Fruit fly (Drosophila melanogaster): ENCODE data around the gene mtd.

The mtd gene

DNA sequence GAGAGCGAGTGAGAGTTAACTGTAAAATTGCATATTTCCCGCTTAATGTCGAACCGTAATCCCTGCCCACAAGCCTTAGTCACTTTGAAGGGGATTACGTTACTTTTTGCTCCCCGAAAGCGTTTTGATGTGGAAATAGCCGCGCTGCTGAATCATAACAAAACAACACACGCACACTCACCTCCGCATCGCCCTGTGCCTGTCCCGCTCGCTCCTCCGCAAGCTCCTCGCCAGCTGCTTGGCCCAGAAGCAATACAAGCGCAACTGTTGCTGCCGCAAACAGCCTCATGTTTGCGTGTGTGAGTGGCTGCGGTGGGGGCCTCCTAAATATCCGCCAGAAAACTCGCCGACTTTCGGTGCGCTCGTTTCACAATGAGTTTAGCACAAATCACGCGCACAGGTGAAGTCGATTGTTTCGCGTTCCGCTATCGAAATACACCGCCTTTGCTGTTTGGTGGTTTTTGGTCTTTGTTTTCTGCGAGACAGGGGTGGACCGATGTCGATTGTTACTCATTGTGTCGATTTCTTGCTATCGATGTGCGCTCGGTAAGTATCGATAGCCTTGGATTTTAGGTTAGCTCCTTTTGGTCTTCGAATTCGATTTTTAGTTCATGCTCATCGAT lies 98.9 kb downstream of the mtd start, which contains the start of gene CtsF:
TSS of gene CtsF (minus strand) at position 503 of the 623 bp plus-strand sequence.
- TF ChIP-seq insv (optimal IDR thresholded peaks at IDR 0.05) (no peak), Sin3A (optimal IDR thresholded peaks at IDR 0.05) (no peak), ttk (optimal IDR thresholded peaks at IDR 0.05) (no peak), Myc (optimal IDR thresholded peaks at IDR 0.05) (no peak), h (optimal IDR thresholded peaks at IDR 0.05) (no peak), psq (optimal IDR thresholded peaks at IDR 0.05) (no peak)

DNA sequence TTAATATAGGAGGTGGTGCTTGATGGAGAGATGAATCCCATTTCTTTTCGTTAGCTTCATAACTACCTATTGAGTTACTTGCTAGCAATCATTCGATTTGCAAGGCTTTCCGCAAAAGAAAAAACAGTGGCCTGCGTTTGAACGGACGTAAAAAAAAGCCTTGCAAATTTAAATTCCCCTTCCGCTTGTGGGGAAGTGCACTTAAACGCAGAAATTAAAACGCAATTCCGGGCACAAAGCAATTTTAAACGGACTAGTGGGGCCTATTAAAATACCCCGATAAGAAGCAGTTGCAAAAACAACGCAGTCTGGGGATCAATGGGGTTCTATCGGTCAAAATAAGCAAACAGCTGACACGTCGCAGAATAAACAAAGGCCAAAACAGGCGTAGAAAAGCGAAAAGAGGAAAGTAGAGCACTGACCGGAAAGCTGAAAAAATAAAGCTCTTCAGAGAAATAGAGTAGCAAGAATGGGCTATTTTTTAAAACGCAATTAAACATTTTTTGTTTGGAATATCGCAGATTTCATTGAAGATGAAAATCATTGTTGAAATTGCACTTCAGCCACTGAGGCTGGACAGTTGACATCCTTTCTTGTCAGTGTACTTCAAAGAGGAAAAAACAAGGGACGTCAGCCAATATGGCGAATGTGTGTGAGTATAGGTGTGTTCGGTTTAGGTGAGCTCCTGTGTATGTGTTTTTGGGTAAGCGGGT lies 99.6 kb downstream of the mtd start:
- TF ChIP-seq Myc (optimal IDR thresholded peaks at IDR 0.05), result no peak
- TF ChIP-seq insv (optimal IDR thresholded peaks at IDR 0.05), result no peak

DNA sequence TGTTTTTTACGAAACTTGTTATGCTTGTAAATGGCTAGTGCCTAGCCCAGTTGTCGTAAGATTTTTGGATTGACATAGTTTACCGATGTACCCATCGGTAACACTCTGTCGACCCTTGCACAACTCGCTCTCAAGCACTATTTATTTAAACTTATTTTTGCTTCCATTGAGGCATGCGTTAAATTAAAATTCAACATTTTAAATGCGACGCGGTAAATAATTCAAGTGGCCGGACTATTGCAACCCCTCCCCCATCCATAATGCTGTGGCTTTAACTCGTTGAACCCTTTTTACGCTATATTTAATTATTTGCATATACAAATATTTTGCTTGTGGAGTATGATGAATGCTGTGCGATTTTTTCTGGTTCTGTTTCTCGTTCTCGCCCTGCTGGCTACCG lies 100.9 kb downstream of the mtd start:
- no peak for TF ChIP-seq Myc (optimal IDR thresholded peaks at IDR 0.05)
- no peak for TF ChIP-seq Sin3A (optimal IDR thresholded peaks at IDR 0.05)
- TF ChIP-seq ttk (optimal IDR thresholded peaks at IDR 0.05), result no peak
- no peak for TF ChIP-seq h (optimal IDR thresholded peaks at IDR 0.05)
- no peak for TF ChIP-seq insv (optimal IDR thresholded peaks at IDR 0.05)

DNA sequence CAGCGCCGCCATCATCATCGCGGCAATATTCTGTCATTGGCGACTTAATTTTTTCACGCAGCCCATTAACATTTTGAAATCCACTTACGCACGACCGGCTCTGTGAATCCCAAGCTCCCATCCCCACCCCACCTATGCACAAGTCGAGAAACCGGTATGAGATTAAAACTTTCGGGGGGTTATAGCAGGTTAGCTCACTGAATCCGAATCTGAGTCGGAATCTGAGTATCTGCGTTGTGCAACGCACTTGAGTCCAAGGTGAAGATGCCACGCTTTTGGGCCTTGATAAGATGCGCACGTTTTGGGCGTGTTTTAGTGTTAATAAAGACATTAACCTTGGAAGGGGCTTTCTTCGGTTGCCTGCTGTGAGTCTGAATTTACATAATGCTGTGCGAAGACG lies 103.3 kb downstream of the mtd start:
- TF ChIP-seq Sin3A (optimal IDR thresholded peaks at IDR 0.05), result no peak
- TF ChIP-seq insv (optimal IDR thresholded peaks at IDR 0.05), result no peak
- no peak for TF ChIP-seq Myc (optimal IDR thresholded peaks at IDR 0.05)
- no peak for TF ChIP-seq h (optimal IDR thresholded peaks at IDR 0.05)
- TF ChIP-seq ttk (optimal IDR thresholded peaks at IDR 0.05), result no peak
- TF ChIP-seq psq (optimal IDR thresholded peaks at IDR 0.05), result no peak

DNA sequence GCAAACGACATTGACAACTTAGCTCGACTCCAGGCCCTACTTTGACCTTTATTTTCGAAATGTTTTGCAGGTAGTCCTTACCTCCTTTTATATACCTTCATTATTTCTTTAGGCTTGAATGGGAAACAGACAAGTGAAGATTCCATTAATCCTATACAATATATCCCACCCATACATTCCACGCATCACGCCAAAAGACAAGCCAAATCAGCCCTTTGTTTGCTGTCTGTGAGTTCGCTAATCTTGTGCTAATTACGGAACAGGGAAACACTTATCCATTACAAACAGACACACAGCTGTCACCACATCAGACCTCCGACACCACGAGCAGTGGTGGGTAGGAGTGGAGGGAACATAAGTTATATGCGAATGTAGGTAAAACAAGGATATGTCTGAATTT lies 109.5 kb downstream of the mtd start, which contains the start of gene CG33293:
TSS of gene CG33293 (minus strand) at position 15 of the 400 bp plus-strand sequence.
- TF ChIP-seq h (optimal IDR thresholded peaks at IDR 0.05) (no peak), insv (optimal IDR thresholded peaks at IDR 0.05) (no peak), psq (optimal IDR thresholded peaks at IDR 0.05) (no peak), Sin3A (optimal IDR thresholded peaks at IDR 0.05) (no peak), ttk (optimal IDR thresholded peaks at IDR 0.05) (no peak), Myc (optimal IDR thresholded peaks at IDR 0.05) (no peak)

DNA sequence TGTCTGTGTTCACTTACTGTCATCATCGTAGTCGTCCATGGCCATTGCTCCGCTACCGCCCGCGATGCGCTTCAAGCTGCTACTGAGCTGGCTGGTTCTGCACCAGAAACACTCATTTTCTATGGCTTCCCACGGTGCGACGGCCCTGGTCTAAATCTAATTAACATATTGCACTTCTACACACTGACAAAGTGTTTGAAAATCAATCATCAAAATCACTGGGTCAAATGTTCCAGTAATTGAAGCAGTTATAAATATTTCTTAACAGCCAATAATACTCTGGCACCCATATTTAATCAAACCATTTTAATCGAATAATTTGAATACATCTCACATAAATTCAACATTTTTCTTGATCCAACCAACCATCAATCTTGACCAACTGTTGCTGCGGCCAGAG lies 113.0 kb downstream of the mtd start, which contains the start of gene rtp:
TSS of gene rtp (minus strand) at position 101 of the 400 bp plus-strand sequence.
- TF ChIP-seq Myc (optimal IDR thresholded peaks at IDR 0.05) (no peak), psq (optimal IDR thresholded peaks at IDR 0.05) (no peak), Sin3A (optimal IDR thresholded peaks at IDR 0.05) (no peak), h (optimal IDR thresholded peaks at IDR 0.05) (no peak), insv (optimal IDR thresholded peaks at IDR 0.05) (no peak), ttk (optimal IDR thresholded peaks at IDR 0.05) (no peak)

DNA sequence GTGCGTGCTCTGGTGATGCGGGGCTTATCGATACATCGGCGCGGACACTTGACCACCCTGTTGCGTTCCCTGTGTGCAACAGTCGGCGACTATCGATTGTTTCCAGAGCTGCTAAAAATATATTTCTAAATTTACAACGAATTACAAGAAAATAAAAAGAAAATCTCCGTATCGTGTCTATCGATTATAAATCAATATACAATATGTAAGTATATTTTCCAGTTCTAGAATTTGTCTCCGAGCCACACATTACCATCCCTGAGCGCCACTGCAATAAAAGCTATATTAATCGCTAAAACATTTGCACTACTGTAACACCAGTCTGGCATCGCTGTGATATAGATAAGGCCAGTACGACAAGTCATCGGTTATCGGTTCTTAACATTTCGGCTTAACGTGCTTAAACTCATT lies 118.0 kb downstream of the mtd start, which contains the start of the genes Kat60 and Mms19:
TSS of gene Kat60 (minus strand) at position 13 of the 411 bp plus-strand sequence.
TSS of gene Mms19 (plus strand) at position 347 of the 411 bp plus-strand sequence.
- TF ChIP-seq ttk (optimal IDR thresholded peaks at IDR 0.05) (no peak), h (optimal IDR thresholded peaks at IDR 0.05) (no peak)

DNA sequence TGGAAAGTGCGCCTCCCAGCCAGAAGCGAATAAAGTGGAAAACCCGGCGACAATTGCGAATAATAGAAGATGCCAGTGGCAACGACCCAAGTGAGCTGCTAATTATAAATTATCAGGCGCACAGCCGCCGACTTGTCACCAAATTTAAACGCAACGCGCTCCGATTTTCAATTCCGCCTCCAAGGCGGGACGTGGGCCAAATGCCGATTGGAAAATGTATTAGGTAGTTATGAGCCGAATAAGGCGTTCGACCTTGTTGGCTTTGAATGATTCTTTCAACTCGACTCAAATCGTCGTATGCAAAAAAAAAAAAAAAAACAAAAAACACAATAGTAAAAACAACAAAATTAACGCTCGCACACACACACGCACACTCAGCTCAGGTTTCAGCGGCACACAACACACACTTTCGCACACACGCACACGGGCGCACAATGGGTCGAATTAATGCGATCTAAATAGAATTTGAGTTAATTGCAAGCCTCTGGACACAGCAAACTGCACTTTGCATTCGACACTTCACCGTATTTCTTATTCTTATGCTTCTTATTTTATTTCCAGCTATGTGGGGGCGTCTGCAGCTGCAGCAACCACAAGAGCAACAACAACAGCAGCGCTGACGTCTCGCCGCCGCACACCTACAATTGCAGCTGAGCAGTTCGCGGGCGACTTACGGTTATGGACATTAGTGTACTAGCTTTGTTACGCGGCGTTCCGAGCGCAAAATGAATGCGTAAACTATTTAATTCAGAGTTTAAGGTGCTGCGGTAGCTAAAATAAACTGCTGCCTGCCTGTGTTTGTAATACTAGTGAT lies 118.7 kb downstream of the mtd start:
- TF ChIP-seq h (optimal IDR thresholded peaks at IDR 0.05) (no peak), Myc (optimal IDR thresholded peaks at IDR 0.05) (no peak), psq (optimal IDR thresholded peaks at IDR 0.05) (no peak), Sin3A (optimal IDR thresholded peaks at IDR 0.05) (no peak), insv (optimal IDR thresholded peaks at IDR 0.05) (no peak), ttk (optimal IDR thresholded peaks at IDR 0.05) (no peak)

DNA sequence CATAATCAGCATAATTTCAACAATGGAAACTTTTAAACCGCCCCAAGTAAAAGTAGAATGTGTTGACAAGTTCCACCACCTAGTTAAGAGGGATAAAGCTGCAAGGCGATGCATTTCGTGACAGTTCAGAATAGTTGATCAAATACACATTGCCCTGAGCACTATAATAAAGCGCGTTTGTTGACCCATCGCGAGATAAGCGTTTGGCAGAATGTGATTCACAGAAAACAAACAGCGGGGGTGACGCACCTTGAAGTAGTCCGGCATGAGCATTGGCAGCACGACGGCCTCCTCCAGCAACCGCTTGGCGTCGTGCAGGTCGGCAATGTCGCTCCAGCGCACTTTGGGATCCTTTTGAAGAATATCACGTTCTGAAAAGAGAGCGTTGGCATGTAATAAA lies 120.8 kb downstream of the mtd start:
- TF ChIP-seq insv (optimal IDR thresholded peaks at IDR 0.05) (no peak), psq (optimal IDR thresholded peaks at IDR 0.05) (no peak), ttk (optimal IDR thresholded peaks at IDR 0.05) (no peak), Myc (optimal IDR thresholded peaks at IDR 0.05) (no peak), Sin3A (optimal IDR thresholded peaks at IDR 0.05) (no peak), h (optimal IDR thresholded peaks at IDR 0.05) (no peak)

DNA sequence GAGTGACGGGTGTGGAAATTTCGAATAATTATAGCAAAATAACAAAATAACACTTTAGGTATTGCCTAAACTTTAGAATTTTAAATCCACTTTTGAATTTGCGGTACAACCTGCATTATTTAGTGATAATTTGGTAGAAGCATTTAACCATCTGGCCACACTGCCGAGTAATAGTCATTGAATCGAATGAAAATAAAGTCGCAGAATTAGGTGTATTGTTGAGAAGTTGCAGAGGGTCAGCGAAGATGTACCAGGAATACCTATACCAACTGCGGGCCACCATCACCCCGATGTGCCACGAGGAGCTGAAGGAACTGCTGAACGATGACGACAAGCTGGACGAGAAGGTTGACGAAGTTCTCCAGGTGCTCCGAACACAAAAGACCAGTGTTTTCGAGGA lies 124.2 kb downstream of the mtd start, which contains the start of gene Vps37B:
TSS of gene Vps37B (plus strand) at position 134 of the 400 bp plus-strand sequence.
- TF ChIP-seq ttk (optimal IDR thresholded peaks at IDR 0.05), result no peak
- no peak for TF ChIP-seq psq (optimal IDR thresholded peaks at IDR 0.05)
- TF ChIP-seq h (optimal IDR thresholded peaks at IDR 0.05), result no peak
- TF ChIP-seq insv (optimal IDR thresholded peaks at IDR 0.05), result no peak
- no peak for TF ChIP-seq Sin3A (optimal IDR thresholded peaks at IDR 0.05)
- no peak for TF ChIP-seq Myc (optimal IDR thresholded peaks at IDR 0.05)

DNA sequence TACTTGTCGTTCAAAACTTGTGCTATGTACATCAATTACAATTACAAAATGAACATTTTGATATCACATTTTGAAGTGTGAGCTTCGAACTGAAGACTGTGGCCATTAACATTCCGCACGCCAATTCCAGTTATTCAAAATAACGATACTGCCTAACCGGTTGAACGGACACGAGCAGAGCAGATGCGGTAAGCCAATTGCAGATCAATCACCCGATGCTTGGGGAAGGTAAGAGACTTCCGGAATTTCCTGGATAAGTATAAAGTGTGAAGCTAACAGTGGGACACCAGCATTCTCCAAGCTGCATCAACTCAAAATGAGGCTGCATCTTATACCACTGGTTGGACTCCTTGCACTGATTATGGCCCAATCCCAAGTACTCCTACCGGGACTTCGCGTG lies 126.4 kb downstream of the mtd start, which contains the start of gene CG14664:
TSS of gene CG14664 (plus strand) at position 301 of the 400 bp plus-strand sequence.
- TF ChIP-seq ttk (optimal IDR thresholded peaks at IDR 0.05), result no peak
- TF ChIP-seq h (optimal IDR thresholded peaks at IDR 0.05), result no peak
- no peak for TF ChIP-seq psq (optimal IDR thresholded peaks at IDR 0.05)
- TF ChIP-seq Sin3A (optimal IDR thresholded peaks at IDR 0.05), result no peak
- TF ChIP-seq insv (optimal IDR thresholded peaks at IDR 0.05), result no peak
- TF ChIP-seq Myc (optimal IDR thresholded peaks at IDR 0.05), result no peak

DNA sequence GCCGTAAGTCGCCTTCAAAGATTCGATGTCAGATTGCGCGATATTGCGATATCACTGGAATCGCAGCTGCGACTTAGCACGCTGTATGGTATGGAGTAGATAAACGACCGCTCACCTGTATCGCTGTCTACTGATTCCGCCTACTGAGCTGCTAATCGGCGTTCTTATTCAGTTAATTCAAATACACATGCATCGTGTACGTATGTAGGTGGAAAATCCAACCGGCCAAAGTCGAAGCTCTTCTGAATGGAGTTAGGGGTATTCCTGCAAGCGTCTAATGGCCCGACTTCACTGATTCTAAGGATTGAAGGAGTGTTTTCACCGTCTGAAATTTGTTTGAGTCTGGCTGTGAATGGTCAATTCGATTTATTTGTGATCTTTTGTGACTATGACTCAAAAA lies 127.1 kb downstream of the mtd start, which contains the start of gene CG2604:
TSS of gene CG2604 (minus strand) at position 231 of the 400 bp plus-strand sequence.
- TF ChIP-seq insv (optimal IDR thresholded peaks at IDR 0.05), result no peak
- TF ChIP-seq Sin3A (optimal IDR thresholded peaks at IDR 0.05), result no peak
- no peak for TF ChIP-seq h (optimal IDR thresholded peaks at IDR 0.05)
- no peak for TF ChIP-seq psq (optimal IDR thresholded peaks at IDR 0.05)
- TF ChIP-seq Myc (optimal IDR thresholded peaks at IDR 0.05), result no peak
- no peak for TF ChIP-seq ttk (optimal IDR thresholded peaks at IDR 0.05)

Data from Kc167 (cell line).